Fruit fly (Drosophila melanogaster) whole organism, embryonic: Measurements from ENCODE around the gene CG12017.

Experiments
- ATbp ChIP-seq: fragments of 200-800 bp; sonication (Bioruptor generic); optimal IDR thresholded peaks from 2 replicates; lab custom pipeline; 2017; ENCODE audit warnings: missing biosample characterization, mild to moderate bottlenecking, missing genetic modification characterization, missing genetic modification reagents
- Blimp-1 ChIP-seq: fragments of 200-800 bp; sonication (Bioruptor generic); optimal IDR thresholded peaks from 3 replicates; lab custom pipeline; 2018; ENCODE audit warnings: missing biosample characterization, missing genetic modification characterization, mild to moderate bottlenecking, moderate library complexity, missing genetic modification reagents
- Bteb2 ChIP-seq: fragments of 200-800 bp; sonication (Bioruptor generic); optimal IDR thresholded peaks from 2 replicates; lab custom pipeline; 2016; ENCODE audit warnings: missing biosample characterization, missing genetic modification characterization
- CG10274 ChIP-seq: fragments of 200-800 bp; sonication (Bioruptor generic); optimal IDR thresholded peaks from 3 replicates; lab custom pipeline; 2017; ENCODE audit warnings: missing biosample characterization, mild to moderate bottlenecking, missing genetic modification characterization
- CG10366 ChIP-seq: fragments of 200-800 bp; sonication (Bioruptor generic); IDR thresholded peaks from 2 replicates; pipeline ENCODE4 v1.3.6; 2022; ENCODE audit warnings: missing biosample characterization, missing genetic modification characterization
- CG10431 ChIP-seq: fragments of 200-800 bp; sonication (Bioruptor generic); optimal IDR thresholded peaks from 3 replicates; lab custom pipeline; 2018; ENCODE audit warnings: missing biosample characterization, mild to moderate bottlenecking, missing genetic modification characterization
- CG12071 ChIP-seq: fragments of 200-800 bp; sonication (Bioruptor generic); optimal IDR thresholded peaks from 3 replicates; lab custom pipeline; 2018; ENCODE audit warnings: missing biosample characterization, mild to moderate bottlenecking, missing genetic modification characterization
- CG12942 ChIP-seq: fragments of 200-800 bp; sonication (Bioruptor generic); optimal IDR thresholded peaks from 3 replicates; lab custom pipeline; 2016; ENCODE audit warnings: missing biosample characterization, missing genetic modification characterization
- CG13775 ChIP-seq: fragments of 200-800 bp; sonication (Bioruptor generic); optimal IDR thresholded peaks from 3 replicates; lab custom pipeline; 2017; ENCODE audit warnings: missing biosample characterization, mild to moderate bottlenecking, missing genetic modification characterization
- CG14965 ChIP-seq: fragments of 200-800 bp; sonication (Bioruptor generic); optimal IDR thresholded peaks from 2 replicates; lab custom pipeline; 2016; ENCODE audit warnings: missing biosample characterization, missing genetic modification characterization, borderline replicate concordance
- CG1647 ChIP-seq: fragments of 200-800 bp; sonication (Bioruptor generic); optimal IDR thresholded peaks from 3 replicates; lab custom pipeline; 2016; ENCODE audit warnings: missing biosample characterization, missing genetic modification characterization
- CG17802 ChIP-seq: fragments of 200-800 bp; sonication (Bioruptor generic); optimal IDR thresholded peaks from 2 replicates; lab custom pipeline; 2018; ENCODE audit warnings: missing biosample characterization, mild to moderate bottlenecking, missing genetic modification characterization, moderate library complexity
- CG17912 ChIP-seq: fragments of 200-800 bp; sonication (Bioruptor generic); optimal IDR thresholded peaks from 2 replicates; lab custom pipeline; 2018; ENCODE audit warnings: missing biosample characterization, mild to moderate bottlenecking, missing genetic modification characterization
- CG1792 ChIP-seq: fragments of 200-800 bp; sonication (Bioruptor generic); optimal IDR thresholded peaks from 2 replicates; lab custom pipeline; 2016; ENCODE audit warnings: missing biosample characterization, missing genetic modification characterization
- CG18476 ChIP-seq: fragments of 200-800 bp; sonication (Bioruptor generic); optimal IDR thresholded peaks from 2 replicates; lab custom pipeline; 2016; ENCODE audit warnings: missing biosample characterization, mild to moderate bottlenecking, missing genetic modification characterization
- CG18619 ChIP-seq: fragments of 200-800 bp; sonication (Bioruptor generic); optimal IDR thresholded peaks from 3 replicates; lab custom pipeline; 2017; ENCODE audit warnings: missing biosample characterization, mild to moderate bottlenecking, missing genetic modification characterization
- CG18764 ChIP-seq: fragments of 200-800 bp; sonication (Bioruptor generic); optimal IDR thresholded peaks from 3 replicates; lab custom pipeline; 2016; ENCODE audit warnings: missing biosample characterization, missing genetic modification characterization
- CG32532 ChIP-seq: fragments of 200-800 bp; sonication (Bioruptor generic); IDR thresholded peaks from 2 replicates; pipeline ENCODE4 v1.3.6; 2022; ENCODE audit warnings: missing biosample characterization, missing genetic modification characterization
- CG43689 ChIP-seq: fragments of 200-800 bp; sonication (Bioruptor generic); IDR thresholded peaks from 2 replicates; pipeline ENCODE4 v1.3.6; 2022; ENCODE audit warnings: missing biosample characterization, missing genetic modification characterization
- CG4730 ChIP-seq: fragments of 200-800 bp; sonication (Bioruptor generic); IDR thresholded peaks from 2 replicates; pipeline ENCODE4 v1.3.6; 2022; ENCODE audit warnings: missing biosample characterization, missing genetic modification characterization
- CG4820 ChIP-seq: fragments of 200-800 bp; sonication (Bioruptor generic); optimal IDR thresholded peaks from 3 replicates; lab custom pipeline; 2016; ENCODE audit warnings: missing biosample characterization, missing genetic modification characterization
- CG6254 ChIP-seq: fragments of 200-800 bp; sonication (Bioruptor generic); optimal IDR thresholded peaks from 3 replicates; lab custom pipeline; 2017; ENCODE audit warnings: mild to moderate bottlenecking, missing biosample characterization, missing genetic modification reagents, missing genetic modification characterization
- CG7357 ChIP-seq: fragments of 200-800 bp; sonication (Bioruptor generic); IDR thresholded peaks from 3 replicates; pipeline ENCODE4 v1.3.6; 2022; ENCODE audit warnings: missing biosample characterization, missing genetic modification characterization
- CG8478 ChIP-seq: fragments of >200 bp; optimal IDR thresholded peaks from 2 replicates; lab custom pipeline; 2018
- CG8944 ChIP-seq: fragments of 200-800 bp; sonication (Bioruptor generic); optimal IDR thresholded peaks from 3 replicates; lab custom pipeline; 2016; ENCODE audit warnings: missing biosample characterization, missing genetic modification characterization
- Camta ChIP-seq: fragments of 200-800 bp; sonication (Bioruptor generic); optimal IDR thresholded peaks from 2 replicates; lab custom pipeline; 2016; ENCODE audit warnings: missing biosample characterization, missing genetic modification characterization
- Doc2 ChIP-seq: fragments of 200-800 bp; sonication (Bioruptor generic); IDR thresholded peaks from 2 replicates; pipeline ENCODE4 v1.3.6; 2022; ENCODE audit warnings: missing biosample characterization, missing genetic modification characterization
- Fer1 ChIP-seq: fragments of 200-800 bp; sonication (Bioruptor generic); optimal IDR thresholded peaks from 2 replicates; lab custom pipeline; 2017; ENCODE audit warnings: missing biosample characterization, mild to moderate bottlenecking, missing genetic modification characterization
- HLHmδ ChIP-seq: fragments of 200-800 bp; sonication (Bioruptor generic); optimal IDR thresholded peaks from 2 replicates; lab custom pipeline; 2018; ENCODE audit warnings: missing biosample characterization, mild to moderate bottlenecking, missing genetic modification characterization, moderate library complexity
- Hr78 ChIP-seq, 2 experiments: fragments of 200-800 bp in 1 of 2; fragments of >200 bp in 1 of 2; sonication (Bioruptor generic) in 1 of 2; optimal IDR thresholded peaks; 2 replicates each; lab custom pipeline; 2017 to 2019; ENCODE audit warnings: missing biosample characterization in 2 of 2, missing genetic modification characterization in 2 of 2, mild to moderate bottlenecking in 1 of 2, moderate library complexity in 1 of 2
- NFAT ChIP-seq: fragments of 200-800 bp; sonication (Bioruptor generic); IDR thresholded peaks from 2 replicates; pipeline ENCODE4 v1.3.6; 2022; ENCODE audit warnings: missing biosample characterization, missing genetic modification characterization
- NK7.1 ChIP-seq: fragments of 200-800 bp; sonication (Bioruptor generic); optimal IDR thresholded peaks from 3 replicates; lab custom pipeline; 2016; ENCODE audit warnings: missing biosample characterization, missing genetic modification characterization
- Opbp ChIP-seq: fragments of 200-800 bp; sonication (Bioruptor generic); IDR thresholded peaks from 3 replicates; pipeline ENCODE4 v1.3.6; 2022; ENCODE audit warnings: missing biosample characterization, missing genetic modification characterization; ENCODE audit not compliant: partially characterized antibody
- Trl ChIP-seq, 3 experiments: fragments of >200 bp in 2 of 3; fragments of 200-800 bp in 1 of 3; sonication (Bioruptor generic) in 1 of 3; optimal IDR thresholded peaks; 2 replicates in 1 of 3; 3 replicates in 2 of 3; lab custom pipeline; 2016 to 2017; ENCODE audit warnings: missing biosample characterization in 1 of 3, missing genetic modification characterization in 1 of 3
- bbx ChIP-seq: fragments of 200-800 bp; sonication (Bioruptor generic); IDR thresholded peaks from 2 replicates; pipeline ENCODE4 v1.3.6; 2022; ENCODE audit warnings: missing biosample characterization, missing genetic modification characterization; ENCODE audit not compliant: partially characterized antibody
- croc ChIP-seq: fragments of 200-800 bp; sonication (Bioruptor generic); conservative IDR thresholded peaks from 3 replicates; pipeline ENCODE4 v1.3.6; 2022; ENCODE audit warnings: missing biosample characterization, missing genetic modification characterization
- dysf ChIP-seq: fragments of 200-800 bp; sonication (Bioruptor generic); IDR thresholded peaks from 3 replicates; pipeline ENCODE4 v1.3.6; 2022; ENCODE audit warnings: missing biosample characterization, missing genetic modification characterization
- fd102C ChIP-seq: fragments of 200-800 bp; sonication (Bioruptor generic); optimal IDR thresholded peaks from 2 replicates; lab custom pipeline; 2018; ENCODE audit warnings: missing biosample characterization, mild to moderate bottlenecking, missing genetic modification characterization, moderate library complexity
- fd3F ChIP-seq: fragments of 200-800 bp; sonication (Bioruptor generic); optimal IDR thresholded peaks from 2 replicates; lab custom pipeline; 2018; ENCODE audit warnings: missing biosample characterization, mild to moderate bottlenecking, missing genetic modification characterization, moderate library complexity
- gfzf ChIP-seq: fragments of 200-800 bp; sonication (Bioruptor generic); optimal IDR thresholded peaks from 2 replicates; lab custom pipeline; 2016; ENCODE audit warnings: missing biosample characterization, mild to moderate bottlenecking, missing genetic modification characterization, moderate library complexity
- hbn ChIP-seq: fragments of 200-800 bp; sonication (Bioruptor generic); IDR thresholded peaks from 2 replicates; pipeline ENCODE4 v1.3.6; 2022; ENCODE audit warnings: missing biosample characterization, missing genetic modification characterization; ENCODE audit not compliant: partially characterized antibody
- jigr1 ChIP-seq: fragments of 200-800 bp; sonication (Bioruptor generic); IDR thresholded peaks from 3 replicates; pipeline ENCODE4 v1.3.6; 2022; ENCODE audit warnings: missing biosample characterization, missing genetic modification characterization
- knrl ChIP-seq: fragments of 200-800 bp; sonication (Bioruptor generic); IDR thresholded peaks from 3 replicates; pipeline ENCODE4 v1.3.6; 2022; ENCODE audit warnings: missing biosample characterization, missing genetic modification characterization; ENCODE audit not compliant: partially characterized antibody
- row ChIP-seq: fragments of 200-800 bp; sonication (Bioruptor generic); IDR thresholded peaks from 3 replicates; pipeline ENCODE4 v1.3.6; 2022; ENCODE audit warnings: missing biosample characterization, missing genetic modification characterization
- run ChIP-seq: fragments of 200-800 bp; sonication (Bioruptor generic); optimal IDR thresholded peaks from 3 replicates; lab custom pipeline; 2018; ENCODE audit warnings: missing biosample characterization, mild to moderate bottlenecking, missing genetic modification characterization
- tll ChIP-seq, 2 experiments: fragments of 200-800 bp in 1 of 2; fragments of >200 bp in 1 of 2; sonication (Bioruptor generic) in 1 of 2; optimal IDR thresholded peaks; 2 replicates each; lab custom pipeline; 2017 to 2019; ENCODE audit warnings: missing biosample characterization in 2 of 2, missing genetic modification characterization in 2 of 2, mild to moderate bottlenecking in 1 of 2, moderate library complexity in 1 of 2
- tup ChIP-seq: fragments of 200-800 bp; sonication (Bioruptor generic); optimal IDR thresholded peaks from 2 replicates; lab custom pipeline; 2016; ENCODE audit warnings: missing biosample characterization, mild to moderate bottlenecking, missing genetic modification characterization, moderate library complexity
- yki ChIP-seq: fragments of >200 bp; optimal IDR thresholded peaks from 3 replicates; lab custom pipeline; 2018

CG12017 gene

dm6 chr3L:3319992-3320732 lies 40.1 kb downstream of the CG12017 start (continued):
- no peak for TF ChIP-seq CG13775
- no peak for TF ChIP-seq fd102C (GFP tag; lab: Kevin White, UChicago)
- no peak for TF ChIP-seq CG6254
- no peak for TF ChIP-seq CG18476 (GFP tag; lab: Kevin White, UChicago)
- TF ChIP-seq CG12942 (GFP tag; lab: Kevin White, UChicago): no peak
- TF ChIP-seq tup (GFP tag; lab: Kevin White, UChicago): no peak
- TF ChIP-seq Hr78 (GFP tag; optimal IDR thresholded peaks at IDR 0.05; lab: Kevin White, UChicago): peak in 1 of 2 experiments; percentile 97
- no peak for TF ChIP-seq hbn (GFP tag; lab: Robert Waterston, UW)
- TF ChIP-seq jigr1 (GFP tag; lab: Robert Waterston, UW): no peak
- TF ChIP-seq bbx (GFP tag; lab: Robert Waterston, UW): no peak
- TF ChIP-seq Doc2 (GFP tag; lab: Robert Waterston, UW): no peak
- TF ChIP-seq Fer1: peak; percentile 46
- TF ChIP-seq CG18619 (GFP tag; lab: Kevin White, UChicago): no peak
- TF ChIP-seq CG17912 (GFP tag; lab: Kevin White, UChicago): no peak
- no peak for TF ChIP-seq CG10366 (GFP tag; lab: Robert Waterston, UW)
- peak; percentile 2 for TF ChIP-seq CG4820
- TF ChIP-seq Camta (GFP tag; lab: Kevin White, UChicago): no peak
- TF ChIP-seq yki (lab: Kevin White, UChicago): no peak
- TF ChIP-seq Trl (optimal IDR thresholded peaks at IDR 0.05; lab: Kevin White, UChicago): no peak
- peak; percentile 19 for TF ChIP-seq Trl (GFP tag; optimal IDR thresholded peaks at IDR 0.05; lab: Kevin White, UChicago)
- no peak for TF ChIP-seq croc (GFP tag; lab: Robert Waterston, UW)
- TF ChIP-seq CG17802 (tag; lab: Kevin White, UChicago): no peak
- TF ChIP-seq NK7.1 (GFP tag; lab: Kevin White, UChicago): no peak
- no peak for TF ChIP-seq CG14965 (GFP tag; lab: Kevin White, UChicago)
- TF ChIP-seq row (GFP tag; lab: Robert Waterston, UW): peak; percentile 78
- peak; percentile 21 for TF ChIP-seq CG18764 (GFP tag; lab: Kevin White, UChicago)
- peak; percentile 48; the same call in 2 of the 3 replicates for TF ChIP-seq dysf (GFP tag; lab: Robert Waterston, UW)
- TF ChIP-seq CG1647 (GFP tag; lab: Kevin White, UChicago): peak; percentile 17
- no peak for TF ChIP-seq HLHmδ (GFP tag; lab: Kevin White, UChicago)
- TF ChIP-seq CG8944 (GFP tag; lab: Kevin White, UChicago): no peak
- TF ChIP-seq tll (GFP tag; optimal IDR thresholded peaks at IDR 0.05; lab: Kevin White, UChicago): no peak
- TF ChIP-seq NFAT (GFP tag; lab: Robert Waterston, UW): 0 out of 2 replicates have a peak, but pooled peaks have one; percentile 30
- no peak for TF ChIP-seq CG10431 (GFP tag; lab: Kevin White, UChicago)
- TF ChIP-seq CG4730 (GFP tag; lab: Robert Waterston, UW): no peak
- TF ChIP-seq run (tag; lab: Kevin White, UChicago): no peak
- peak; percentile 42 for TF ChIP-seq CG12071 (GFP tag; lab: Kevin White, UChicago)
- TF ChIP-seq fd3F (GFP tag; lab: Kevin White, UChicago): no peak
- no peak for TF ChIP-seq ATbp (GFP tag; lab: Kevin White, UChicago)
- no peak for TF ChIP-seq CG10274
- no peak for TF ChIP-seq Blimp-1 (GFP tag; lab: Kevin White, UChicago)
- no peak for TF ChIP-seq Opbp
- TF ChIP-seq CG7357 (GFP tag; lab: Robert Waterston, UW): 0 out of 3 replicates have a peak, but pooled peaks have one; percentile 6
- TF ChIP-seq CG8478 (lab: Kevin White, UChicago): no peak
- no peak for TF ChIP-seq gfzf (GFP tag; lab: Kevin White, UChicago)
- TF ChIP-seq CG1792 (GFP tag; lab: Kevin White, UChicago): no peak
- TF ChIP-seq CG32532: peak; percentile 66
- TF ChIP-seq CG43689 (GFP tag; lab: Robert Waterston, UW): no peak
- no peak for TF ChIP-seq knrl (GFP tag; lab: Robert Waterston, UW)
- no peak for TF ChIP-seq Bteb2 (GFP tag; lab: Kevin White, UChicago)
